Fruit fly (Drosophila melanogaster): ENCODE data around the gene CG13369.
A peak's percentile ranks its signal among the peaks of the same experiment; 100 is the strongest.
"Not testable (repeated sequence)": the region's sequence is repeated elsewhere in the genome, so short reads cannot be mapped to it uniquely, and the experiment has no call there.

CG13369 gene

dm6 chrX:620102-620430, 3.2 kb upstream of the CG13369 start, which contains the start of gene spdi:
TSS of gene spdi (minus strand) at chrX:620195.
- TF ChIP-seq CG8478 (optimal IDR thresholded peaks at IDR 0.05) (no peak), CTCF (optimal IDR thresholded peaks at IDR 0.05) (no peak)

DNA sequence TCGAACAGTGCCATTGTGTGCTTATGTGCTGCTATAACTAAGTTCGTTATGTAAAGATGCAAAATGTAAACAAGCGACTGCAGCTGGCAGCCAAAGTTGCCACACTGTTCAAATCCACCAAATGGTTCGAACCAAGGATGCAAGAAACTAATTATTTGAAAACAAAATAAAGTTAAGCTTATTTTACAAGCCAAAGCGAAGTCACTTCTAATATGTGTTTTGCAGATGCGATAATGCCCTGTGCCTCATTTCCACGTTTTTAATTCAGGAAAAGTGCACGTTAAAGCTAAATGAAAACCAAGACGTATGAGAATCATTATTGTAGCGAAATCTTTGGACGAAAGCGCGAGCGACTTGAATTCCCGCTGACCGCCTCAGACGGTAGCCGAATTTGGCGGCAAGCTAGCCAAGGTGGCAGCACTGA, 2.1 kb upstream of the CG13369 start, which contains the start of the genes CG13365 and Vsp37A:
TSS of gene CG13365 (minus strand) at position 84 of the 424 bp plus-strand sequence.
TSS of gene Vsp37A (plus strand) at position 399 of the 424 bp plus-strand sequence.
- no peak for TF ChIP-seq CG8478 (optimal IDR thresholded peaks at IDR 0.05)
- peak in 1 of 2 experiments; percentile 43 for TF ChIP-seq CTCF (optimal IDR thresholded peaks at IDR 0.05)

DNA sequence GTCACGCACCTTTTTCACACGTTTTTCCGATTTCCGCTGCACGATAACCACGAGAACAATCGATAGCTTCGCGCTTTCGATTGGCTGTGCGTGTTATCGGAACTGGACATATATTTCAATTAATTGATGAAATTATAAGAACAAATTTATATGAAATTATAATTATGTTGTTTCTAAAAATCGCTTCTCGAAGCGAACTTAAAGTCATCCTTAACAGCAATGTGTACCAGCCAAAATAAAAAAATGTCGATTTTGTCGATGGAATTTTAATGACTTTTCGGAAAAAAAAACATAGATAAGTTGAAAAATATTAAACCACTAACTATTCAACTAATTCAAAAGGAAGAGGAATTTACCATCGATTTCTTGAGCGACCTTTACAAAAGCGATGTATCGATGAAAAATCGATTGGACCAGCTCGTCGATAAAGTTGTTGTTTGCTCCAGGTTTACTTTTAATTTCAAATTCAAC, 1.9 kb downstream of the CG13369 start, which contains the start of the genes CG13364 and Hinfp:
TSS of gene CG13364 (minus strand) at position 47 of the 471 bp plus-strand sequence.
TSS of gene Hinfp (plus strand) at position 386 of the 471 bp plus-strand sequence.
- TF ChIP-seq CG8478 (optimal IDR thresholded peaks at IDR 0.05), result no peak

DNA sequence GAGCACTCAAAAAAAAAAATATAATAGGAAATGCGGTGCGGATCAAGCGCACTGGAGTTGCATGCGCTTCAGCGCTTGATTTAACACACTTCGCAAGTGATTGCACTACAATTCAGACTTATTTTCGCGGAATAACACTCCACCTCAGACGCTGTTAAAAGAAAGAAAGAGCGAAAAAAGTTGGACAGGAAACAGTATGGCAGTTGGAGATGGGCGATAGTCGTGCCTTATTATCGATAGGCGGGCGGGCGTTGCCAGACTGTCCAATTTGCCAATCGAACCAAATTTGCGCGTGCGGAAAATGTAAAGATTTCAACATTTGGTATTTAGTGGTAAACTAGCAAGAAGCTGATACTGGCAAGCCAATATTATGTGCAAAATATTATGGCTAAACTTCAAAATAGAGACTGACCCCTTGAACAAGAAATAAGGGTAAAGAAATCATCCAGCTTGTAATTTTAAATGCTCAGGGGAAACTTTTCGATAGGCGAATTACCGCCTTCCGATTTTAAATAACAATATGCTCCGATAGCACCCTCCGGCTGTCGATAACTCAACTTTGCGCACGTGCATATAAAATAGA, 6.1 kb downstream of the CG13369 start, which contains the start of the genes RpL36 and Mybbp1A:
TSS of gene RpL36 (minus strand) at position 245 of the 583 bp plus-strand sequence.
TSS of gene Mybbp1A (plus strand) at position 535 of the 583 bp plus-strand sequence.
- TF ChIP-seq CG8478 (optimal IDR thresholded peaks at IDR 0.05) (no peak), CTCF (optimal IDR thresholded peaks at IDR 0.05) (peak; percentile 22 to 26)

- TF ChIP-seq CG8478 (optimal IDR thresholded peaks at IDR 0.05) (no peak), CTCF (optimal IDR thresholded peaks at IDR 0.05) (no peak)
Observed at dm6 chrX:635495-636142, 12.4 kb downstream of the CG13369 start, which contains the start of gene Dredd. TSS of gene Dredd (minus strand) at chrX:635545.

dm6 chrX:636606-637530, 13.6 kb downstream of the CG13369 start:
- TF ChIP-seq CTCF (optimal IDR thresholded peaks at IDR 0.05), result peak in 1 of 2 experiments; percentile 9
- TF ChIP-seq CG8478 (optimal IDR thresholded peaks at IDR 0.05), result no peak

DNA sequence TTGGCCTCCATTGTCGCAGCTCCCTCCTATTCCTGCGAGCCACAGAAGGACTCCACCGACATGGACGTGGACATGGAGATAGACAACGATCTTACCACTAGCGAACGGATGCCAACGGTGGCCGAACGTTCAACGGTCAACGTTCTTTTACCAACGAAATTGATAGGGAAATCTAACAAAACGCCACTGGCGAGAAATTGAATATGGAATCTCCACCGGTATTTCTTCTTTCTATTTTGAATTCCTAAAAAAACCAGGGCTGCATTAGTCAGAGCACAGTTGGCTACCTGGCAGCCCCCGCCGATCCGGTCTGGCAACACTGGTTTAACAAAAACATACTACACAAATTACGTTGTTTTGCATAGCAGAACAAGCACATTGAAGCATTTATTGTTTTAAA, 21.2 kb downstream of the CG13369 start, which contains the start of gene CG13367:
TSS of gene CG13367 (plus strand) at position 301 of the 400 bp plus-strand sequence.
- not testable (repeated sequence) for TF ChIP-seq CTCF, CG8478 (optimal IDR thresholded peaks at IDR 0.05)

- no peak for TF ChIP-seq CG8478 (optimal IDR thresholded peaks at IDR 0.05)
- TF ChIP-seq CTCF (optimal IDR thresholded peaks at IDR 0.05), result no peak
Observed at dm6 chrX:646395-647009, 23.2 kb downstream of the CG13369 start.

dm6 chrX:647056-647627, 23.9 kb downstream of the CG13369 start, which contains the start of gene Roc1a:
TSS of gene Roc1a (plus strand) at chrX:647304.
- TF ChIP-seq CG8478 (optimal IDR thresholded peaks at IDR 0.05) (no peak), CTCF (optimal IDR thresholded peaks at IDR 0.05) (no peak)

- no peak for TF ChIP-seq CG8478 (optimal IDR thresholded peaks at IDR 0.05)
- no peak for TF ChIP-seq CTCF (optimal IDR thresholded peaks at IDR 0.05)
Observed at dm6 chrX:654221-654620, 31.0 kb downstream of the CG13369 start.

DNA sequence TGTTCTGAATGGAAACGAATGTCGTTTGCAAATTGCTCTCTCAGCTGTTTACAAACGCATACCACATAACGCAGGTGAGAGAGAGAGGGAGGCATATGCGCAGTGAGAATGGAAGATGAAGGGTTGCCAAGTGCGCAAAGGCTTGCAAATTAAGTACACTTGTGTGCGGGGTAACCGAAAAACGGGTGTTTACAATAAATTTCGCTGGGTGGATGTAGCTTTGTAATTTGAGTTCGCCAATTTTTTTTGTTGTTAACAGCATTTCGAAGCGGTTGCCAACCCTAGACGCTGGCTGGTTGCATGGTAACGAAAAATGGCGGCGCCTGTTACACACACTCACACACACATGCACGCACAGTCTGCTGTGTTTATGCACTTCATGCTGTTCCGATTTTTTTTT, 31.7 kb downstream of the CG13369 start:
- TF ChIP-seq CTCF (optimal IDR thresholded peaks at IDR 0.05) (no peak), CG8478 (optimal IDR thresholded peaks at IDR 0.05) (no peak)

- TF ChIP-seq CTCF (optimal IDR thresholded peaks at IDR 0.05) (peak; percentile 42 to 62), CG8478 (optimal IDR thresholded peaks at IDR 0.05) (no peak)
Observed at dm6 chrX:655492-656379, 32.5 kb downstream of the CG13369 start, which contains the start of the genes Hmt4-20 and SkpA. TSS of gene Hmt4-20 (minus strand) at chrX:656033. TSS of gene SkpA (plus strand) at chrX:656114.
